Worm (Caenorhabditis elegans) whole organism, L3 larva: ENCODE results near the gene fbxa-182.
A peak's percentile ranks its signal among the peaks of the same experiment; 100 is the strongest.

ENCODE experiments used
- R02D3.7 ChIP-seq: fragments of 150-350 bp; optimal IDR thresholded peaks from 2 replicates; lab custom pipeline; 2014; ENCODE audit warnings: missing biosample characterization, missing genetic modification characterization
- ZK546.5 ChIP-seq: sonication (generic microtip); optimal IDR thresholded peaks from 2 replicates; lab custom pipeline; 2017; ENCODE audit warnings: missing biosample characterization, missing genetic modification characterization
- ceh-16 ChIP-seq: sonication (generic microtip); optimal IDR thresholded peaks from 2 replicates; lab custom pipeline; 2017; ENCODE audit warnings: missing biosample characterization, missing genetic modification characterization
- ceh-82 ChIP-seq: fragments of 150-350 bp; optimal IDR thresholded peaks from 2 replicates; lab custom pipeline; 2014; ENCODE audit warnings: missing biosample characterization, missing genetic modification characterization
- ceh-9 ChIP-seq: sonication (generic microtip); optimal IDR thresholded peaks from 2 replicates; lab custom pipeline; 2018; ENCODE audit warnings: missing biosample characterization, missing genetic modification characterization
- daf-12 ChIP-seq: fragments of 150-350 bp; optimal IDR thresholded peaks from 2 replicates; lab custom pipeline; 2014; ENCODE audit warnings: missing biosample characterization, missing genetic modification reagents, missing genetic modification characterization
- egl-27 ChIP-seq: sonication (generic microtip); optimal IDR thresholded peaks from 4 replicates; lab custom pipeline; 2017; ENCODE audit warnings: missing biosample characterization, missing genetic modification reagents, missing genetic modification characterization
- egl-5 ChIP-seq: fragments of 150-350 bp; optimal IDR thresholded peaks from 2 replicates; lab custom pipeline; 2017; ENCODE audit warnings: missing biosample characterization, missing genetic modification reagents, missing genetic modification characterization, inconsistent platforms
- elt-1 ChIP-seq: fragments of 150-350 bp; optimal IDR thresholded peaks from 2 replicates; lab custom pipeline; 2014; ENCODE audit warnings: missing biosample characterization, missing genetic modification characterization
- elt-2 ChIP-seq: sonication (generic microtip); optimal IDR thresholded peaks from 2 replicates; lab custom pipeline; 2016; ENCODE audit warnings: missing genetic modification reagents, mild to moderate bottlenecking, missing genetic modification characterization, missing compliant biosample characterization
- elt-3 ChIP-seq, 3 experiments: fragments of 150-350 bp in 1 of 3; sonication (generic microtip) in 2 of 3; optimal IDR thresholded peaks; 2 replicates in 2 of 3; 4 replicates in 1 of 3; lab custom pipeline; 2014 to 2017; ENCODE audit warnings: missing biosample characterization in 3 of 3, missing genetic modification characterization in 3 of 3
- eor-1 ChIP-seq, 2 experiments: fragments of 150-350 bp; optimal IDR thresholded peaks; 2 replicates each; lab custom pipeline; 2014 to 2018; ENCODE audit warnings: missing biosample characterization in 2 of 2, missing genetic modification characterization in 2 of 2
- fkh-10 ChIP-seq: sonication (generic microtip); optimal IDR thresholded peaks from 2 replicates; lab custom pipeline; 2017; ENCODE audit warnings: missing biosample characterization, missing genetic modification reagents, missing genetic modification characterization
- fkh-2 ChIP-seq: fragments of 150-350 bp; optimal IDR thresholded peaks from 2 replicates; lab custom pipeline; 2014; ENCODE audit warnings: missing biosample characterization, missing genetic modification reagents, missing genetic modification characterization
- jun-1 ChIP-seq: fragments of 150-350 bp; optimal IDR thresholded peaks from 2 replicates; lab custom pipeline; 2014; ENCODE audit warnings: missing biosample characterization, missing genetic modification reagents, missing genetic modification characterization
- lin-15B ChIP-seq: fragments of 150-350 bp; optimal IDR thresholded peaks from 2 replicates; lab custom pipeline; 2014; ENCODE audit warnings: missing biosample characterization, missing genetic modification characterization
- lin-39 ChIP-seq: fragments of 150-350 bp; optimal IDR thresholded peaks from 2 replicates; lab custom pipeline; 2018; ENCODE audit warnings: missing biosample characterization, missing genetic modification reagents, missing genetic modification characterization
- lsy-12 ChIP-seq: sonication (generic microtip); optimal IDR thresholded peaks from 2 replicates; lab custom pipeline; 2016; ENCODE audit warnings: mild to moderate bottlenecking, missing genetic modification characterization, missing compliant biosample characterization
- mdl-1 ChIP-seq: fragments of 150-350 bp; optimal IDR thresholded peaks from 2 replicates; lab custom pipeline; 2014; ENCODE audit warnings: missing biosample characterization, missing genetic modification characterization
- mml-1 ChIP-seq: fragments of 150-350 bp; sonication (generic microtip); optimal IDR thresholded peaks from 3 replicates; lab custom pipeline; 2014; ENCODE audit warnings: missing biosample characterization, missing genetic modification characterization
- nhr-11 ChIP-seq: fragments of 150-350 bp; optimal IDR thresholded peaks from 2 replicates; lab custom pipeline; 2014; ENCODE audit warnings: missing biosample characterization, missing genetic modification characterization
- nhr-12 ChIP-seq: fragments of 150-350 bp; optimal IDR thresholded peaks from 2 replicates; lab custom pipeline; 2014; ENCODE audit warnings: missing biosample characterization, missing genetic modification characterization
- nhr-23 ChIP-seq: fragments of 150-350 bp; optimal IDR thresholded peaks from 2 replicates; lab custom pipeline; 2014; ENCODE audit warnings: missing biosample characterization, missing genetic modification reagents, missing genetic modification characterization
- nhr-25 ChIP-seq: sonication (generic microtip); optimal IDR thresholded peaks from 2 replicates; lab custom pipeline; 2017; ENCODE audit warnings: missing biosample characterization, missing genetic modification characterization
- nhr-43 ChIP-seq: sonication (generic microtip); optimal IDR thresholded peaks from 2 replicates; lab custom pipeline; 2016; ENCODE audit warnings: mild to moderate bottlenecking, missing genetic modification characterization, missing compliant biosample characterization; ENCODE audit not compliant: poor library complexity, severe bottlenecking
- nhr-67 ChIP-seq: fragments of 150-350 bp; optimal IDR thresholded peaks from 2 replicates; lab custom pipeline; 2014; ENCODE audit warnings: missing biosample characterization, missing genetic modification characterization
- nhr-76 ChIP-seq: fragments of 150-350 bp; sonication (generic microtip); optimal IDR thresholded peaks from 5 replicates; lab custom pipeline; 2014; ENCODE audit warnings: missing biosample characterization, missing genetic modification characterization
- nhr-77 ChIP-seq: fragments of 150-350 bp; optimal IDR thresholded peaks from 2 replicates; lab custom pipeline; 2014; ENCODE audit warnings: missing biosample characterization, missing genetic modification characterization
- pha-4 ChIP-seq: fragments of 150-350 bp; optimal IDR thresholded peaks from 2 replicates; lab custom pipeline; 2014; ENCODE audit warnings: missing biosample characterization, missing genetic modification reagents, missing genetic modification characterization
- pqm-1 ChIP-seq: fragments of 150-350 bp; optimal IDR thresholded peaks from 2 replicates; lab custom pipeline; 2017; ENCODE audit warnings: missing biosample characterization, missing genetic modification characterization, inconsistent platforms
- sea-2 ChIP-seq: fragments of 150-350 bp; sonication (generic microtip); optimal IDR thresholded peaks from 4 replicates; lab custom pipeline; 2014; ENCODE audit warnings: missing biosample characterization, missing genetic modification reagents, missing genetic modification characterization
- skn-1 ChIP-seq: fragments of 150-350 bp; optimal IDR thresholded peaks from 2 replicates; lab custom pipeline; 2014; ENCODE audit warnings: missing biosample characterization, missing genetic modification characterization
- snpc-4 ChIP-seq: fragments of 150-350 bp; optimal IDR thresholded peaks from 2 replicates; lab custom pipeline; 2014; ENCODE audit warnings: missing biosample characterization, missing genetic modification characterization
- tbx-2 ChIP-seq: sonication (generic microtip); optimal IDR thresholded peaks from 2 replicates; lab custom pipeline; 2016; ENCODE audit warnings: mild to moderate bottlenecking, missing genetic modification characterization, missing compliant biosample characterization
- unc-39 ChIP-seq: sonication (generic microtip); optimal IDR thresholded peaks from 4 replicates; lab custom pipeline; 2017; ENCODE audit warnings: missing biosample characterization, missing genetic modification characterization
- unc-62 ChIP-seq: fragments of 150-350 bp; sonication (generic microtip); optimal IDR thresholded peaks from 4 replicates; lab custom pipeline; 2014; ENCODE audit warnings: missing biosample characterization, missing genetic modification reagents, missing genetic modification characterization
- ztf-11 ChIP-seq: fragments of 150-350 bp; optimal IDR thresholded peaks from 2 replicates; lab custom pipeline; 2014; ENCODE audit warnings: missing biosample characterization, missing genetic modification characterization
- ztf-4 ChIP-seq: fragments of 150-350 bp; optimal IDR thresholded peaks from 2 replicates; lab custom pipeline; 2014; ENCODE audit warnings: missing biosample characterization, missing genetic modification characterization

The fbxa-182 gene

ce11 chrII:2399810-2400209, 12.7 kb downstream of the fbxa-182 start:
- TF ChIP-seq fkh-2 (no peak), sea-2 (GFP tag; lab: Kevin White, UChicago) (no peak), nhr-25 (tag; lab: Kevin White, UChicago) (no peak), elt-3 (tag; optimal IDR thresholded peaks at IDR 0.05; lab: Kevin White, UChicago) (peak; percentile 14 to 96 (median 93)), egl-5 (tag; lab: Kevin White, UChicago) (no peak), nhr-43 (tag; lab: Kevin White, UChicago) (peak; percentile 86), pha-4 (tag; lab: Kevin White, UChicago) (no peak), unc-62 (GFP tag; lab: Kevin White, UChicago) (no peak)

- TF ChIP-seq nhr-23 (no peak), lin-39 (tag; lab: Kevin White, UChicago) (no peak), skn-1 (tag; lab: Kevin White, UChicago) (no peak), lin-15B (tag; lab: Kevin White, UChicago) (no peak), nhr-12 (tag; lab: Kevin White, UChicago) (no peak), ZK546.5 (tag; lab: Kevin White, UChicago) (no peak), nhr-67 (tag; lab: Kevin White, UChicago) (no peak), egl-5 (tag; lab: Kevin White, UChicago) (no peak), ceh-82 (no peak), ceh-9 (tag; lab: Kevin White, UChicago) (no peak), mml-1 (no peak), pqm-1 (tag; lab: Kevin White, UChicago) (no peak), nhr-76 (tag; lab: Kevin White, UChicago) (no peak), fkh-2 (no peak), nhr-77 (no peak), elt-1 (no peak), jun-1 (tag; lab: Kevin White, UChicago) (no peak), eor-1 (tag; optimal IDR thresholded peaks at IDR 0.05; lab: Kevin White, UChicago) (no peak), R02D3.7 (tag; lab: Kevin White, UChicago) (no peak)
Measured at ce11 chrII:2398884-2399283, 13.7 kb downstream of the fbxa-182 start, which contains the start of gene F16G10.14. Gene F16G10.14 (minus strand): TSS chrII:2398984.

ce11 chrII:2395864-2396263, 16.7 kb downstream of the fbxa-182 start, which contains the start of gene F16G10.13:
Gene F16G10.13 (minus strand): TSS chrII:2395964.
- no peak for TF ChIP-seq elt-2 (tag; lab: Kevin White, UChicago)
- TF ChIP-seq fkh-2: no peak
- no peak for TF ChIP-seq R02D3.7 (tag; lab: Kevin White, UChicago)
- TF ChIP-seq egl-27 (tag; lab: Kevin White, UChicago): no peak
- TF ChIP-seq unc-39: no peak
- TF ChIP-seq ceh-9 (tag; lab: Kevin White, UChicago): no peak
- TF ChIP-seq lsy-12 (tag; lab: Kevin White, UChicago): no peak
- TF ChIP-seq ceh-82: no peak
- no peak for TF ChIP-seq mml-1
- TF ChIP-seq unc-62 (GFP tag; lab: Kevin White, UChicago): no peak

- TF ChIP-seq lsy-12 (tag; lab: Kevin White, UChicago): no peak
- no peak for TF ChIP-seq ztf-11 (tag; lab: Kevin White, UChicago)
- TF ChIP-seq pha-4 (tag; lab: Kevin White, UChicago): no peak
- no peak for TF ChIP-seq elt-3 (tag; optimal IDR thresholded peaks at IDR 0.05; lab: Kevin White, UChicago)
- no peak for TF ChIP-seq mml-1
- no peak for TF ChIP-seq nhr-77
- TF ChIP-seq mdl-1 (tag; lab: Kevin White, UChicago): no peak
- TF ChIP-seq egl-5 (tag; lab: Kevin White, UChicago): no peak
- no peak for TF ChIP-seq ceh-16 (tag; lab: Kevin White, UChicago)
- TF ChIP-seq daf-12: no peak
Measured at ce11 chrII:2393821-2394220, 18.7 kb downstream of the fbxa-182 start, which contains the start of gene F16G10.11. Gene F16G10.11 (minus strand): TSS chrII:2393921.

ce11 chrII:2390884-2391283, 21.7 kb downstream of the fbxa-182 start, which contains the start of gene F16G10.10:
Gene F16G10.10 (minus strand): TSS chrII:2390984.
- TF ChIP-seq lin-39 (tag; lab: Kevin White, UChicago): no peak
- no peak for TF ChIP-seq nhr-11 (tag; lab: Kevin White, UChicago)
- no peak for TF ChIP-seq pqm-1 (tag; lab: Kevin White, UChicago)
- no peak for TF ChIP-seq nhr-76 (tag; lab: Kevin White, UChicago)
- no peak for TF ChIP-seq snpc-4
- TF ChIP-seq tbx-2 (tag; lab: Kevin White, UChicago): no peak
- TF ChIP-seq ZK546.5 (tag; lab: Kevin White, UChicago): no peak
- TF ChIP-seq R02D3.7 (tag; lab: Kevin White, UChicago): no peak
- TF ChIP-seq daf-12: no peak
- TF ChIP-seq lin-15B (tag; lab: Kevin White, UChicago): no peak
- no peak for TF ChIP-seq sea-2 (GFP tag; lab: Kevin White, UChicago)
- TF ChIP-seq egl-27 (tag; lab: Kevin White, UChicago): no peak
- TF ChIP-seq unc-62 (GFP tag; lab: Kevin White, UChicago): no peak
- no peak for TF ChIP-seq ceh-16 (tag; lab: Kevin White, UChicago)
- TF ChIP-seq ztf-4 (tag; lab: Kevin White, UChicago): no peak
- no peak for TF ChIP-seq unc-39
- no peak for TF ChIP-seq nhr-12 (tag; lab: Kevin White, UChicago)
- TF ChIP-seq fkh-10: no peak
